Fruit fly (Drosophila melanogaster) ovary, adult (tissue): ENCODE measurements around the gene CG3226.
A peak's percentile ranks its signal among the peaks of the same experiment; 100 is the strongest.

Experiments
- CG17801 ChIP-seq: fragments of 200-800 bp; optimal IDR thresholded peaks from 2 replicates; lab custom pipeline; 2019; ENCODE audit warnings: missing biosample characterization, mild to moderate bottlenecking, missing genetic modification characterization, moderate library complexity; ENCODE audit not compliant: partially characterized antibody

The CG3226 gene

DNA sequence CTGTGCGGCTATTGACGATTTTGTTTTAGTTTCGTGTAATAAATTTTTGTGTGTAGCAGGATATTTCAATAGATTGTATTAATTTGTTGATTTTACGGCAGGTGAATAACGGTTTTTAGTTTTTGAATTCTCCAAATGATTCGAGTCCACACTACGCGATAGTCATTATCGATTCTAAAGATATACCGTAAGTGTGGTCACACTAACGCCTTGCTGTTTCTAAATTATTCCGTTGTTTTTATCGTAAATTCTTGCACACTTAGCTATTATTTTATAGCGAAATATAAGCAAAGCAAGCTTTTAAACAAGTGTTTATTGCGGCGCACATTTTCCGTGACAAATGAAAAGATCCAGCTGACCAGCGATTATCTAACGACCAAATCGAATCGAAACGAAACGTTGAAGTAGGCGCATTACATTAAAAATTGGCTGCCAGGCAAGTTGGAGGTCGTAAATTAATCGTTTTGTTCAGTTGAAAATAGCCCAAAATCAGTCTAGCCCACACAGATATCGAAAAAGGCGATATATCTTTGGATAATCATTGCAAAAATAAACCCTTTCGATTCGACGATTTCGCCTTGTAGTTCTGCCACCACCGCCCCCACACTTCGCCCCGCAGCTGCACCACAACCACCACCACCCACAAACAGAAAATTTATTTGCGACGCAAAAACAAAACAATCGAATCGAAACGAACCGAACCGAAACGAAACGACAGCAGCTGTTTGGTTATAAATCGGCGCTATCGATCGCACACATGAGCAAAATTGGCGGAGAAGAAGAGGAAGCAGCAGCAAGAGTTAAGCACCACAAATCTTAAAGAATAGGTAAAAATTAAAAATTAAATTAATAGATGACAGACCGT is 29.8 kb upstream of the CG3226 start, which contains the start of gene Pink1:
Gene Pink1 (plus strand): TSS at position 164 of the 865 bp plus-strand sequence.
- peak; percentile 50 for TF ChIP-seq CG17801 (GFP tag; lab: Kevin White, UChicago)

DNA sequence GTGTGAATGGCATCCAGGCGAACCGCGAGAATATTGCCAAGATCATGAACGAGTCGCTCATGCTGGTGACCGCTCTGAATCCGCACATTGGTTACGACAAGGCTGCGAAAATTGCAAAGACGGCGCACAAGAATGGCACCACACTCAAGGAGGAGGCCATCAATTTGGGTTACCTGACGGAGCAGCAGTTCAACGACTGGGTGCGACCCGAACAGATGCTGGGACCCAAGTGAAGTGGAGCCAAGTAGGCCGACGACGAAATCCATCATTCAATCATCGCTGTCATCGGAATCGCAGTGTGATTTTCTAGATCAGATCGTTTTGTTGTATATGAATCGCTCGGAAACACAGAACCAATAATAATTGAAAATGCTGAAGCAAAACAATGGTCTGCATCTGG is 27.4 kb upstream of the CG3226 start, which contains the start of gene Fum2:
Gene Fum2 (plus strand): TSS at position 301 of the 400 bp plus-strand sequence.
- TF ChIP-seq CG17801 (GFP tag; lab: Kevin White, UChicago) = no peak

DNA sequence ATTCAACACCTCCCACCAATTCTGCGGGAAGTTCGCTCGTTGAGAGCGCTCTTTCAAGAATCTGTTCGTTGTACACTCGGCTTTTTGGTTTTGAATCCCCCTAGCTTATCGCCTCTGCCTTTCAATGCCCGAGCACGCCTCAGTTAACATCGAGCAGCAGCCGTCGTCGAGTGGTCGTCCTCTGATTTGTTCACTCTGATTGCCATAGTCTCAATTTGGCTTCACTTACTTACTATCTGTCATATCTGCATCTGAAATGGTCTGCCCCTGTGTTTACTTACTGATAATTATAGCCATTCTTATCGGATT is 25.4 kb upstream of the CG3226 start:
- TF ChIP-seq CG17801 (GFP tag; lab: Kevin White, UChicago) = no peak

DNA sequence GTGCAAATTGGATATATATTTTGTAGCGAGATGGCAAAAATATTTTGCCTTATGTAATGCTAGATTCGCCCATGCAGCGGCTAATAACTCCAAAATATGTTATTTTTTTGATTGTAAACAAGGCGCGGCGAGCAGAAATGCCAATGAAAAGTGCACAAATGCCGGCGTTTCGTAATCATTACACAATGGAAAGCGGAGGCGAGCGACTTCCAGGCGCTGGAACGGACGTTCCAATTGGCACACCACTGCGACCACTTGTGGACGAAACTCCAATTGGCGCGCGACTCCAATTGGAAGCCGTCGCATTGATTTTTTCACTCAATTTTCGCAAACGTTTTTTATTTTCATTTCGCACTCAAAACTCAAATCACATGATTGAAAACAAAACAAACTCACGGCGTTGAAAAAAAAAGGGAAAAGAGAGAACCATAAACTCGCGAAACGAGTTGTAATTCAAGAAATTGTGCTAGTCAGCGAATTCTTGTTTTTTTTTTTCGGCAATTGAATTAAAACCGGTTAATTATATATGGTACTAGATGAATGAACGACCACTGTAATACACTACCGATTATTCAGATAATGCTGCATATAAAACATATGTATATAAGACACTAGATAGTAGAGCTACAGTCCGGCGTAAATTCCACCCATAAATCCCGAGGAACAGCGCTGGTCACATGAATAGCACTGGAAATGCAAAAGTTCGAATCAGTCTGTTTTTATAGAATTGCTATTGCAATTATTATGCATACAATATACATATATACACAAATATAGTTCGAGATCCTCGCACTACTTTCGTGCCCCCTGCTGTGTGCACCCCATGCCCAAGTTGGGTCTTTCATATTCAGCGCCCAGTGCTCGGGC is 24.8 kb upstream of the CG3226 start, which contains the start of gene ND-ASHI:
Gene ND-ASHI (minus strand): TSS at position 484 of the 867 bp plus-strand sequence.
- TF ChIP-seq CG17801 (GFP tag; lab: Kevin White, UChicago) = peak; percentile 88

DNA sequence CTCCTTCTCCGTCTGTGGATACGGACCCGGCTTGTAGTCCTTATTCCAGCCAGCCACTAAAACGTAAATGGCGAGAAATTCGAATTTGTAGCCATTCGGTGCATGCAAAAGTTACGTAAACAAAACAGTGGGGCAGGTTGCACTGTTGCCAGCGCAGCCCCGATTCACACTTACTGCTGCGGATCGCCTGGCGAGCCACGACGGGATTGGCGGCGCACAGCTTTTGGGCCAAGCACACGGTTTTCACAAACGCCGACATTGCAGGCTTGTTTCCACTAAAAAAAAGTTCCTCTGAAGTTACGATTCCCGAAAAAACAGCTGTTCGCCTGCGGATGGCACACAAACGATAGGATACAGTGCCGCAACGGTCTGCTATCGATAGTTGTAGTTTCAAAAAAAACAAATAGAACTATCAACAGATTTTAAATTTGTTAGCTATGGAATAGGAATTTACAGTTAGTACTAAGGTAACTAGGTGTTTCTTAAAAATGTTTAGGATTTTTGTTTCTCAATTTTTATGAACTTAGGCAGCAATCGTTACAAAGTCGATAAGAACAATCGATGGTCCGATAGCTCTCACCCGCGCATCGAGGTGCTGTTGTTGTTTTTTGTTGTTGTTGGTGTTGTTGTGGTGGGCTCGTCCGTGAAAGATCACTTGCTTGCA is 23.9 kb upstream of the CG3226 start, which contains the start of gene Fum1:
Gene Fum1 (plus strand): TSS at position 599 of the 664 bp plus-strand sequence.
- TF ChIP-seq CG17801 (GFP tag; lab: Kevin White, UChicago) = peak; percentile 58

DNA sequence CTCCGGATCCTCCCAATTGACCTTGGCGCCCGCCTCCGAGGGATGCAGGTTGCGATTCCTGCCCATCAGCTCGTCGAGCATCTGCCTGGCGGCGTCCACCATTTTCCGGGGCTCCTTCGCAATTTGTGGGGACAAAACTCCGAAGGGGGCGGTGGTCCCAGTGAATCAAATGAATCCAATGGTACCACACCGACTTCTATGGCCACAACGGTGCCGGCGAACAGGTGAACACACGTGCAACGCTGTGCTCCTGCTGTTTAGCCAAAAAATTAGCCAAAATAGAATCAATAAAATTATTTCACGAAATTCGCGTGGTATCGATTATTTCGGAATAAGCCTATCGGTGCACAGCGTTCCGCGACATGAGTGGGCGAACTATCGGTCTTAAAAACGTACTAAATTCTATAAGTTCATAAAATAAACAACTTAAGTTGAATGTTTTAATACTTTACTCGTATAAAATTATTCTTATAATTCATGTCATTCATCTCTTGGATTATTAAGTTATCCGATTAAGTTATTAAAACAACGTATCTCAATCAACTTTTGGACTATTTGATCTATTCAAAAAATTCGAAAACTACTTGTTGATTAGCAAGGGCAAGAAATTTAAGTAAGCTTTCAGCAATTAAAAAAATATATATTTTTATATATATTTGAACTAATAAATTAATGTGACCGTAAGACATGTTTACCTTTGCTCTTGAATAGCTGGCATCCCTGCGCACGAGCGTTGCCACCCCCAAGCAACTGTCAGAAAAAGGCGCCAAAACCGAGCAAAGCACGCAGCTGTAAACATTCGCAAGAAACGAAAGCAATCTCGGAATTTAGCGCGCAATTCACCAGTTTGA is 19.8 kb upstream of the CG3226 start, which contains the start of the genes CG3198 and Mcm6:
Gene CG3198 (minus strand): TSS at position 337 of the 851 bp plus-strand sequence.
Gene Mcm6 (plus strand): TSS at position 751 of the 851 bp plus-strand sequence.
- TF ChIP-seq CG17801 (GFP tag; lab: Kevin White, UChicago) = no peak

DNA sequence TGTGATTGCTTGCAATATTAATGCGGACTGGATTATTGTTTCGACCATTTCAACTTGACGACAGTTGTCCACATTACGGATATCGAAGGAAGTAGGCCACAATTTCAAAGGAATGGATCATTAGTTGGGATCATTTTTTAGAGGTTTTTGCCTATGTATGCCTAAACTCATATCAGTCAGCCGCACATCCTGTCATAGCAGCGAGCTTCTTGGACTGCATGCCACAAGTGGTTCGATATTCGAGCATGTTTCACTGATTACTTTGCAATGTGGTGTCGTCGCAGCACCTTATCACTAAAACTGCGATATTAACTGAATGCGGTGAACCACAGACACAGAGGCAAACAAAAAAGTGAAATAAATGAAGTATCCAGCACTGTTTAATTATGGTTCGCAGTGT is 9.9 kb upstream of the CG3226 start:
- no peak for TF ChIP-seq CG17801 (GFP tag; lab: Kevin White, UChicago)

DNA sequence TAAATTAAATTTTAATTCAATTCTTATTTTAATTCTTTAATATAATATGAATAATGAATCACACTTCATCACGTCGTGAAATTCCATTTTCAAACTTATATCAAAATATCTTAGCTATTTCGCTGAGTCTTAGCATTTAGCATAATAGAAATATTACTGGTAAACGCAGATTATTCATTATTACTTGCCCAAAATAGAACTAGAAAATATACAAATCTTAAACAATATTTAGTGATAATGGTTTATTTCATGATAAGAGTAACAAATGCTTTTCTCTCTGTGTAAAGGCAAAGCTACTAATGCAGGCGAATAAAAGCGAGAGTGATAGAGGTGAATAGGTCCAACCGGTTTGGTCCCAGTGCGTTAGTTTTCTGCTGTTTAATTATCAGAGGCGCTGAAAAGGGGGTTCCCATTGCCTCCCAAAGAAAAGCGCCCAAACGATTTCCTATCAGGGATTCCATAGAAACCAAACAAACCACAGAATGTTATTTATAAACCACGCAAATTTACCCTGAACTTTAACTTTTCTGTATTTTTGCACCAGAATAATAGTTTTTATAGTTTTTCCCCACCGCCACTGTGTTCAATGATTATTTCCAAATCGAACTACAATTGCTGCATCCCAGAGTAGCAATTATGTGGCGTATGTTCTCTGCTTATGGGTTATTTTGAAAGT is 9.0 kb upstream of the CG3226 start:
- no peak for TF ChIP-seq CG17801 (GFP tag; lab: Kevin White, UChicago)

DNA sequence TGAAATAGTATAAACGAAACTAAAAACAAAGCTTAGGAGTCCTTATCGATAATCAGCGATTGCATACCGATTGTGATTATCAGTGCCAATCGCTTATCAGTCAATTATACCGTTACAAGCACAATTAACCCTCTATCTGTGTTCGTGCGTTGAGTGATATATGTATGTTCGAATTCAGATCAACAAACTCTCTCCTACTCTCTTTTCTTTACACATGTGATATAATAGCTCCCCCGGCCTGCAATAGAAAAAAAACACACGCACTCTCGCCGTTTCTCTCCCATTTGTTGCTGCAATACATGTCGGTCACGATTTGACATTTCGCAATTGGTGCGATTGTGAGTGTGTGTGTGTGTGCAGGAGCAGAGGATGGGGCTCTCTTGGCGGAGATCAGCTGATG is 8.3 kb upstream of the CG3226 start:
- no peak for TF ChIP-seq CG17801 (GFP tag; lab: Kevin White, UChicago)

DNA sequence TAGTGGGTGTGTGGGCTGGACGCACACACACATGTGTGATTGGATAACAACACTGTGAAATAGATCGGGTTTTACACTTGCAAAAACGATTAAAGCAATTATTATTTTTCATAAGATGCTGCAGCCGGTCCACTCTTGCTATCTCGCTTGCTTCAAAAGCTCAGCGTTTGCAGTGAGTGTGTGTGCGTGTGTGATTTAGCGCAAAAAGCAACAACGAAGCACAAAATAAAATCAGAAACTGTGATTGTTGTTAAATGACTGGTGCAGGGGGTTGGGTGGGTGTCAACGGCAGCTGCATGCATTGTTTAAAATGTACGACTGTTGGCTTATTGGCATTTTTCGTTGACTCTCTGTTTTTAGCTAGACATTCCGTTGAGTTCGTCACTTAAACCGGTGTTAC is 7.8 kb upstream of the CG3226 start:
- no peak for TF ChIP-seq CG17801 (GFP tag; lab: Kevin White, UChicago)

DNA sequence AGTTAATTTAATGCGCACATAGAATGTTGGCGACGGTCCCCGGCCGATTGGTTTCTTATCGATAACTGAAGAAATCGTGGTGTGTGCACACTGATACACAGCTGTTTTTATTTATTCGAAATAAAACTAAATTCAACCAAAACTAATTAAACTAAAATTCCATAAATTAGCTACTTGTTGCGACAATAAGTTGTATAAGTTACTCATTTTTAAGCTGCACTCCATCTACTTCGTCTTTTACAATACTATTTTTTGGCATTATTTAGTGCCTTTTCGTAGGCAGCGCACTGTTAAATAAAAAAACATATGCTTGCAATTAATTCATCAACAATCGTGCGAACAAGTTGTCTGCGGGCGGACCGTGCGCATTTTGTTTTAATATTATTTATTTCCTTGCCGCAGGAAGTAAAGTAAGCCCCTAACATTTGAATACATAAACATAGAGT is 7.4 kb upstream of the CG3226 start, which contains the start of the genes CG3224 and Ctr1A:
Gene CG3224 (minus strand): TSS at position 71 of the 446 bp plus-strand sequence.
Gene Ctr1A (plus strand): TSS at position 256 of the 446 bp plus-strand sequence.
- no peak for TF ChIP-seq CG17801 (GFP tag; lab: Kevin White, UChicago)

DNA sequence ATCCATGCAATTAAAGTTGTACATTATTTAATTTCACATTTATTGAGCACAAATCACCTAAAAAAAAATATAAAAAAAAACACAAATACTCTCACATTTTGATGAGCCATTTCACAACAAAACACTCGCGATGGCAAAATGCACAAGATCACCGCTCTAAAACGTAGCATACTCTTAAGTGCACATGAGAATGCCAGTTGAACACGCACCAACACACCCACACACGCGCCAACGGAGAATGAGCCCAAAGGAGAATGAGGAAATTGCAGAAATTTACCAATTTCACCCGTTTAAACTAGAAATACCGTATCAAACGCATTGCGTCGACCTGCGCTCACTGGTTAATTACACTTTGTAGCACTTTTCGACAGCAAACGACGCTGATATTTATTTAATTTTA is 5.9 kb upstream of the CG3226 start:
- TF ChIP-seq CG17801 (GFP tag; lab: Kevin White, UChicago) = no peak
